Worm (Caenorhabditis elegans): Measurements from ENCODE around the gene sra-39.

DNA sequence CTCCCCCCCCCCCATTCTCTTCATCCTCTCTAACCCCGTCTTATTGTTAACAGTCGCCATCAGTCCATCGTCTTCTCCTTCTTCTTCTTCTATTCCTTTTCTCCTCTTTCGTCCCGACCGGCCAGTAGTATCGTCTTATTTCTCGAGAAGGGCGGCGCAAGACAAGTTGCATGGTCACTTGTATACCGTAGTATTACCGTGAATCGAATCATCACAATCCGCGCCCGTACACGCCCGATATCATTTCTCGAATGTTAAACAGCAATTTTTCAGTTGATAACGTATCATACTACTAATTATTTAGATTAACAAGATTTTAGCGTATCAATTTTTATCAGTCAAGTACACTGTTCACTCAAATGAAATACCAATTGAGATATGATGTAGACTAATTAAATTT, 34.7 kb upstream of the sra-39 start:
- TF ChIP-seq elt-1 (tag; optimal IDR thresholded peaks at IDR 0.05), result no peak
- no peak for TF ChIP-seq R02D3.7 (tag; optimal IDR thresholded peaks at IDR 0.05)

All from whole organism, L3 larva.